Worm (Caenorhabditis elegans): ENCODE data around the gene smf-2.

smf-2 gene

ce11 chrX:6743853-6744346 lies 25.4 kb upstream of the smf-2 start (continued):
- TF ChIP-seq nhr-76 (tag; optimal IDR thresholded peaks at IDR 0.05) (no peak), fos-1 (tag; optimal IDR thresholded peaks at IDR 0.05) (peak; percentile 49), C04F5.9 (tag; optimal IDR thresholded peaks at IDR 0.05) (peak; percentile 60), ets-5 (GFP tag; IDR thresholded peaks at IDR 0.05) (no peak), fkh-4 (tag; optimal IDR thresholded peaks at IDR 0.05; ENCODE audit: borderline replicate concordance) (no peak), C16A3.4 (tag; optimal IDR thresholded peaks at IDR 0.05) (peak; percentile 86), sup-37 (GFP tag; optimal IDR thresholded peaks at IDR 0.05) (peak; percentile 85), dpl-1 (GFP tag; optimal IDR thresholded peaks at IDR 0.05) (peak; percentile 37 to 61 (median 49)), ces-1 (GFP tag; optimal IDR thresholded peaks at IDR 0.05) (no peak), ama-1 (optimal IDR thresholded peaks at IDR 0.05) (peak; percentile 99), blmp-1 (tag; optimal IDR thresholded peaks at IDR 0.05) (peak; percentile 92), mef-2 (tag; optimal IDR thresholded peaks at IDR 0.05) (peak; percentile 9), nhr-20 (tag; optimal IDR thresholded peaks at IDR 0.05) (peak; percentile 99), swsn-7 (tag; optimal IDR thresholded peaks at IDR 0.05) (peak; percentile 91)

- TF ChIP-seq fos-1 (tag; optimal IDR thresholded peaks at IDR 0.05) = no peak
- TF ChIP-seq rnt-1 (tag; optimal IDR thresholded peaks at IDR 0.05) = peak; percentile 1
- no peak for TF ChIP-seq sox-4 (tag; optimal IDR thresholded peaks at IDR 0.05)
- 0 out of 2 replicates have a peak, but pooled peaks have one; percentile 2 for TF ChIP-seq ceh-88 (GFP tag; IDR thresholded peaks at IDR 0.05)
- TF ChIP-seq sptf-1 (tag; optimal IDR thresholded peaks at IDR 0.05) = no peak
- TF ChIP-seq mdl-1 (tag; optimal IDR thresholded peaks at IDR 0.05) = no peak
These were observed 24.8 kb upstream of the smf-2 start for ce11 chrX:6743344-6743743.

ce11 chrX:6742891-6743290 lies 24.4 kb upstream of the smf-2 start:
- no peak for TF ChIP-seq sptf-1 (tag; optimal IDR thresholded peaks at IDR 0.05)
- peak; percentile 42 for TF ChIP-seq elt-2 (tag; optimal IDR thresholded peaks at IDR 0.05)
- peak; percentile 81 for TF ChIP-seq xbp-1 (tag; optimal IDR thresholded peaks at IDR 0.05)
- peak; percentile 34 for TF ChIP-seq C16A3.4 (tag; optimal IDR thresholded peaks at IDR 0.05)
- TF ChIP-seq tlp-1 (tag; optimal IDR thresholded peaks at IDR 0.05) = no peak
- peak in 1 of 2 experiments; percentile 57 for TF ChIP-seq egl-27 (tag; optimal IDR thresholded peaks at IDR 0.05)
- peak; percentile 77 for TF ChIP-seq nhr-47 (tag; optimal IDR thresholded peaks at IDR 0.05)
- TF ChIP-seq nhr-12 (tag; optimal IDR thresholded peaks at IDR 0.05) = no peak
- no peak for TF ChIP-seq nhr-84 (tag; optimal IDR thresholded peaks at IDR 0.05)
- peak; percentile 76 for TF ChIP-seq irx-1 (tag; optimal IDR thresholded peaks at IDR 0.05)
- peak; percentile 88 for TF ChIP-seq snu-23 (GFP tag; optimal IDR thresholded peaks at IDR 0.05)
- TF ChIP-seq nhr-85 (tag) = peak; percentile 94
- TF ChIP-seq ceh-63 (GFP tag; optimal IDR thresholded peaks at IDR 0.05) = no peak
- TF ChIP-seq jun-1 (tag; optimal IDR thresholded peaks at IDR 0.05) = peak; percentile 75
- TF ChIP-seq nhr-19 (GFP tag; conservative IDR thresholded peaks at IDR 0.05) = peak; percentile 89
- peak; percentile 92 for TF ChIP-seq rnt-1 (tag; optimal IDR thresholded peaks at IDR 0.05)
- no peak for TF ChIP-seq nhr-28 (tag; optimal IDR thresholded peaks at IDR 0.05)
- TF ChIP-seq aha-1 (tag; optimal IDR thresholded peaks at IDR 0.05) = peak; percentile 23
- peak; percentile 70 for TF ChIP-seq tbx-2 (tag; optimal IDR thresholded peaks at IDR 0.05)
- TF ChIP-seq elt-3 (tag; optimal IDR thresholded peaks at IDR 0.05) = peak in 5 of 6 experiments; percentile 37 to 91 (median 68)
- peak in 2 of 3 experiments; percentile 18 to 44 for TF ChIP-seq ceh-82 (tag; optimal IDR thresholded peaks at IDR 0.05)
- TF ChIP-seq grh-1 (GFP tag; IDR thresholded peaks at IDR 0.05) = peak; percentile 64
- TF ChIP-seq nhr-77 (tag; optimal IDR thresholded peaks at IDR 0.05) = peak; percentile 24
- TF ChIP-seq efl-1 (optimal IDR thresholded peaks at IDR 0.05) = peak; percentile 38 to 42
- TF ChIP-seq efl-1 (GFP tag; optimal IDR thresholded peaks at IDR 0.05 in 1 of 2) = peak; percentile 14 to 95
- TF ChIP-seq swsn-7 (tag; optimal IDR thresholded peaks at IDR 0.05) = peak; percentile 81
- TF ChIP-seq lin-39 (tag; optimal IDR thresholded peaks at IDR 0.05) = peak; percentile 88
- TF ChIP-seq ztf-4 (tag; optimal IDR thresholded peaks at IDR 0.05) = peak; percentile 77
- TF ChIP-seq dpl-1 (GFP tag; optimal IDR thresholded peaks at IDR 0.05) = peak; percentile 33 to 48 (median 35)
- TF ChIP-seq lsy-2 (tag; optimal IDR thresholded peaks at IDR 0.05) = peak; percentile 71 to 75
- TF ChIP-seq nhr-20 (tag; optimal IDR thresholded peaks at IDR 0.05) = peak; percentile 89
- no peak for TF ChIP-seq nhr-237 (tag; optimal IDR thresholded peaks at IDR 0.05)
- peak; percentile 12 for TF ChIP-seq aly-2 (tag; optimal IDR thresholded peaks at IDR 0.05)
- TF ChIP-seq nhr-11 (tag; optimal IDR thresholded peaks at IDR 0.05) = peak; percentile 60
- no peak for TF ChIP-seq egl-13 (tag; optimal IDR thresholded peaks at IDR 0.05)
- peak; percentile 13 for TF ChIP-seq dsc-1 (tag; optimal IDR thresholded peaks at IDR 0.05)
- TF ChIP-seq ceh-8 (GFP tag; optimal IDR thresholded peaks at IDR 0.05) = peak; percentile 0
